Fruit fly (Drosophila melanogaster) whole organism, embryonic: ENCODE results near the gene Syx13.
A peak's percentile ranks its signal among the peaks of the same experiment; 100 is the strongest.

Source experiments
- Adf1 ChIP-seq: fragments of 200-800 bp; sonication (Bioruptor generic); IDR thresholded peaks from 2 replicates; pipeline ENCODE4 v1.3.6; 2022; ENCODE audit warnings: missing biosample characterization, missing genetic modification characterization
- Antp ChIP-seq: fragments of 200-800 bp; sonication (Bioruptor generic); optimal IDR thresholded peaks from 3 replicates; lab custom pipeline; 2016; ENCODE audit warnings: missing biosample characterization, missing genetic modification characterization
- CG1024 ChIP-seq: fragments of 200-800 bp; sonication (Bioruptor generic); IDR thresholded peaks from 2 replicates; pipeline ENCODE4 v1.3.6; 2022; ENCODE audit warnings: missing biosample characterization, missing genetic modification characterization
- CG10654 ChIP-seq: fragments of 200-800 bp; sonication (Bioruptor generic); optimal IDR thresholded peaks from 2 replicates; lab custom pipeline; 2016; ENCODE audit warnings: missing biosample characterization, missing genetic modification characterization
- CG10959 ChIP-seq: fragments of 200-800 bp; sonication (Bioruptor generic); IDR thresholded peaks from 2 replicates; pipeline ENCODE4 v1.3.6; 2022; ENCODE audit warnings: missing biosample characterization, missing genetic modification characterization
- CG10979 ChIP-seq: fragments of 200-800 bp; sonication (Bioruptor generic); optimal IDR thresholded peaks from 2 replicates; lab custom pipeline; 2018; ENCODE audit warnings: missing biosample characterization, mild to moderate bottlenecking, missing genetic modification characterization, moderate library complexity
- CG11093 ChIP-seq: fragments of 200-800 bp; sonication (Bioruptor generic); IDR thresholded peaks from 3 replicates; pipeline ENCODE4 v1.3.6; 2022; ENCODE audit warnings: missing biosample characterization, missing genetic modification characterization
- CG11247 ChIP-seq: fragments of 200-800 bp; sonication (Bioruptor generic); IDR thresholded peaks from 2 replicates; pipeline ENCODE4 v1.3.6; 2022; ENCODE audit warnings: missing biosample characterization, missing genetic modification characterization
- CG11696 ChIP-seq: fragments of 200-800 bp; sonication (Bioruptor generic); IDR thresholded peaks from 2 replicates; pipeline ENCODE4 v1.3.6; 2022; ENCODE audit warnings: missing biosample characterization, missing genetic modification characterization
- CG13296 ChIP-seq: fragments of 200-800 bp; sonication (Bioruptor generic); optimal IDR thresholded peaks from 3 replicates; lab custom pipeline; 2018; ENCODE audit warnings: missing biosample characterization, mild to moderate bottlenecking, missing genetic modification characterization
- CG17186 ChIP-seq: fragments of 200-800 bp; sonication (Bioruptor generic); optimal IDR thresholded peaks from 3 replicates; lab custom pipeline; 2017; ENCODE audit warnings: missing biosample characterization, missing genetic modification reagents, missing genetic modification characterization
- CG17359 ChIP-seq: fragments of 200-800 bp; sonication (Bioruptor generic); optimal IDR thresholded peaks from 3 replicates; lab custom pipeline; 2018; ENCODE audit warnings: missing biosample characterization, mild to moderate bottlenecking, missing genetic modification characterization, moderate library complexity
- CG17612 ChIP-seq: fragments of 200-800 bp; sonication (Bioruptor generic); IDR thresholded peaks from 2 replicates; pipeline ENCODE4 v1.3.6; 2022; ENCODE audit warnings: missing biosample characterization, missing genetic modification characterization
- CG31441 ChIP-seq: fragments of 200-800 bp; sonication (Bioruptor generic); IDR thresholded peaks from 2 replicates; pipeline ENCODE4 v1.3.6; 2022; ENCODE audit warnings: missing biosample characterization, missing genetic modification characterization
- CG32532 ChIP-seq: fragments of 200-800 bp; sonication (Bioruptor generic); IDR thresholded peaks from 2 replicates; pipeline ENCODE4 v1.3.6; 2022; ENCODE audit warnings: missing biosample characterization, missing genetic modification characterization
- CG34422 ChIP-seq: fragments of 200-800 bp; sonication (Bioruptor generic); IDR thresholded peaks from 3 replicates; pipeline ENCODE4 v1.3.6; 2022; ENCODE audit warnings: missing biosample characterization, missing genetic modification characterization
- CG3726 ChIP-seq: fragments of 200-800 bp; sonication (Bioruptor generic); IDR thresholded peaks from 3 replicates; pipeline ENCODE4, ENCODE4 v1.3.6; 2022; ENCODE audit warnings: missing biosample characterization, missing genetic modification characterization
- CG6272 ChIP-seq: fragments of 200-800 bp; sonication (Bioruptor generic); IDR thresholded peaks from 2 replicates; pipeline ENCODE4 v1.3.6; 2022; ENCODE audit warnings: missing biosample characterization, missing genetic modification characterization
- CG6654 ChIP-seq: fragments of 200-800 bp; sonication (Bioruptor generic); optimal IDR thresholded peaks from 2 replicates; lab custom pipeline; 2017; ENCODE audit warnings: missing biosample characterization, mild to moderate bottlenecking, missing genetic modification characterization
- CG7271 ChIP-seq: fragments of 200-800 bp; sonication (Bioruptor generic); optimal IDR thresholded peaks from 2 replicates; lab custom pipeline; 2018; ENCODE audit warnings: missing biosample characterization, mild to moderate bottlenecking, missing genetic modification characterization, moderate library complexity
- CG9797 ChIP-seq: fragments of 200-800 bp; sonication (Bioruptor generic); optimal IDR thresholded peaks from 3 replicates; lab custom pipeline; 2018; ENCODE audit warnings: missing biosample characterization, mild to moderate bottlenecking, missing genetic modification characterization
- D ChIP-seq, 2 experiments: fragments of 200-800 bp in 1 of 2; fragments of >200 bp in 1 of 2; sonication (Bioruptor generic) in 1 of 2; optimal IDR thresholded peaks; 2 replicates in 1 of 2; 3 replicates in 1 of 2; lab custom pipeline; 2017; ENCODE audit warnings: mild to moderate bottlenecking in 1 of 2, missing biosample characterization in 1 of 2, missing genetic modification characterization in 1 of 2, missing genetic modification reagents in 1 of 2
- Dip3 ChIP-seq: fragments of 200-800 bp; sonication (Bioruptor generic); optimal IDR thresholded peaks from 3 replicates; lab custom pipeline; 2016; ENCODE audit warnings: missing biosample characterization, missing genetic modification characterization
- Dref ChIP-seq: fragments of 200-800 bp; sonication (Bioruptor generic); IDR thresholded peaks from 2 replicates; pipeline ENCODE4 v1.3.6; 2022; ENCODE audit warnings: missing biosample characterization, missing genetic modification characterization
- Ets97D ChIP-seq: fragments of 200-800 bp; sonication (Bioruptor generic); optimal IDR thresholded peaks from 3 replicates; lab custom pipeline; 2016; ENCODE audit warnings: missing biosample characterization, missing genetic modification characterization
- Fer3 ChIP-seq: fragments of 200-800 bp; sonication (Bioruptor generic); optimal IDR thresholded peaks from 2 replicates; lab custom pipeline; 2018; ENCODE audit warnings: missing biosample characterization, mild to moderate bottlenecking, missing genetic modification characterization, moderate library complexity
- Hr3 ChIP-seq: fragments of 200-800 bp; sonication (Bioruptor generic); optimal IDR thresholded peaks from 3 replicates; lab custom pipeline; 2016; ENCODE audit warnings: missing biosample characterization, missing genetic modification characterization
- Hr78 ChIP-seq, 2 experiments: fragments of 200-800 bp in 1 of 2; fragments of >200 bp in 1 of 2; sonication (Bioruptor generic) in 1 of 2; optimal IDR thresholded peaks; 2 replicates each; lab custom pipeline; 2017 to 2019; ENCODE audit warnings: missing biosample characterization in 2 of 2, missing genetic modification characterization in 2 of 2, mild to moderate bottlenecking in 1 of 2, moderate library complexity in 1 of 2
- Hsf ChIP-seq: fragments of 200-800 bp; sonication (Bioruptor generic); optimal IDR thresholded peaks from 3 replicates; lab custom pipeline; 2016; ENCODE audit warnings: missing biosample characterization, missing genetic modification characterization
- NFAT ChIP-seq: fragments of 200-800 bp; sonication (Bioruptor generic); IDR thresholded peaks from 2 replicates; pipeline ENCODE4 v1.3.6; 2022; ENCODE audit warnings: missing biosample characterization, missing genetic modification characterization
- Sry-δ ChIP-seq: fragments of 200-800 bp; sonication (Bioruptor generic); optimal IDR thresholded peaks from 2 replicates; lab custom pipeline; 2016; ENCODE audit warnings: missing biosample characterization, missing genetic modification characterization
- Tbp ChIP-seq: fragments of >200 bp; optimal IDR thresholded peaks from 2 replicates; lab custom pipeline; 2018; ENCODE audit warnings: missing biosample characterization, missing genetic modification characterization
- ab ChIP-seq: fragments of 200-800 bp; sonication (Bioruptor generic); optimal IDR thresholded peaks from 2 replicates; lab custom pipeline; 2016; ENCODE audit warnings: missing biosample characterization, missing genetic modification characterization
- ara ChIP-seq: fragments of 200-800 bp; sonication (Bioruptor generic); IDR thresholded peaks from 2 replicates; pipeline ENCODE4 v1.3.6; 2022; ENCODE audit warnings: missing biosample characterization, missing genetic modification characterization
- cato ChIP-seq: fragments of 200-800 bp; sonication (Bioruptor generic); optimal IDR thresholded peaks from 2 replicates; lab custom pipeline; 2016; ENCODE audit warnings: missing biosample characterization, missing genetic modification characterization, borderline replicate concordance
- crp ChIP-seq, 2 experiments: fragments of 200-800 bp; sonication (Bioruptor generic); optimal IDR thresholded peaks; 2 replicates in 1 of 2; 3 replicates in 1 of 2; lab custom pipeline; 2017; ENCODE audit warnings: missing biosample characterization in 2 of 2, missing genetic modification characterization in 2 of 2, mild to moderate bottlenecking in 1 of 2, moderate library complexity in 1 of 2
- cwo ChIP-seq: fragments of 200-800 bp; sonication (Bioruptor generic); optimal IDR thresholded peaks from 3 replicates; lab custom pipeline; 2017; ENCODE audit warnings: missing biosample characterization, missing genetic modification characterization, mild to moderate bottlenecking, moderate library complexity, missing genetic modification reagents
- dmrt11E ChIP-seq: fragments of 200-800 bp; sonication (Bioruptor generic); optimal IDR thresholded peaks from 3 replicates; lab custom pipeline; 2018; ENCODE audit warnings: missing biosample characterization, mild to moderate bottlenecking, missing genetic modification characterization, moderate library complexity
- ewg ChIP-seq: fragments of 200-800 bp; sonication (Bioruptor generic); optimal IDR thresholded peaks from 3 replicates; lab custom pipeline; 2017; ENCODE audit warnings: mild to moderate bottlenecking, missing biosample characterization, missing genetic modification reagents, missing genetic modification characterization
- fd3F ChIP-seq: fragments of 200-800 bp; sonication (Bioruptor generic); optimal IDR thresholded peaks from 2 replicates; lab custom pipeline; 2018; ENCODE audit warnings: missing biosample characterization, mild to moderate bottlenecking, missing genetic modification characterization, moderate library complexity
- fru ChIP-seq: fragments of >200 bp; optimal IDR thresholded peaks from 2 replicates; lab custom pipeline; 2017
- her ChIP-seq: fragments of 200-800 bp; sonication (Bioruptor generic); optimal IDR thresholded peaks from 2 replicates; lab custom pipeline; 2016; ENCODE audit warnings: missing biosample characterization, missing genetic modification characterization
- insv ChIP-seq, 2 experiments: fragments of 200-800 bp; sonication (Bioruptor generic); optimal IDR thresholded peaks; 3 replicates each; lab custom pipeline; 2016 to 2018; ENCODE audit warnings: missing biosample characterization in 2 of 2, missing genetic modification characterization in 2 of 2
- jigr1 ChIP-seq: fragments of 200-800 bp; sonication (Bioruptor generic); IDR thresholded peaks from 3 replicates; pipeline ENCODE4 v1.3.6; 2022; ENCODE audit warnings: missing biosample characterization, missing genetic modification characterization
- nau ChIP-seq: fragments of 200-800 bp; sonication (Bioruptor generic); optimal IDR thresholded peaks from 3 replicates; lab custom pipeline; 2017; ENCODE audit warnings: missing biosample characterization, mild to moderate bottlenecking, missing genetic modification characterization, missing genetic modification reagents
- pfk ChIP-seq: fragments of 200-800 bp; sonication (Bioruptor generic); optimal IDR thresholded peaks from 2 replicates; lab custom pipeline; 2018; ENCODE audit warnings: missing biosample characterization, mild to moderate bottlenecking, missing genetic modification characterization, moderate library complexity
- salm ChIP-seq: fragments of 200-800 bp; sonication (Bioruptor generic); optimal IDR thresholded peaks from 2 replicates; lab custom pipeline; 2018; ENCODE audit warnings: missing biosample characterization, mild to moderate bottlenecking, missing genetic modification characterization
- scrt ChIP-seq: fragments of 200-800 bp; sonication (Bioruptor generic); optimal IDR thresholded peaks from 2 replicates; lab custom pipeline; 2018; ENCODE audit warnings: missing biosample characterization, mild to moderate bottlenecking, missing genetic modification characterization, moderate library complexity
- tup ChIP-seq: fragments of 200-800 bp; sonication (Bioruptor generic); optimal IDR thresholded peaks from 2 replicates; lab custom pipeline; 2016; ENCODE audit warnings: missing biosample characterization, mild to moderate bottlenecking, missing genetic modification characterization, moderate library complexity
- vnd ChIP-seq: fragments of 200-800 bp; sonication (Bioruptor generic); IDR thresholded peaks from 3 replicates; pipeline ENCODE4 v1.3.6; 2022; ENCODE audit warnings: missing biosample characterization, missing genetic modification characterization; ENCODE audit not compliant: partially characterized antibody

The Syx13 gene

dm6 chr3L:13017803-13018324 lies 26.4 kb upstream of the Syx13 start, which contains the start of the genes mRpL20 and Icmt (continued):
- TF ChIP-seq CG31441 (GFP tag; lab: Robert Waterston, UW) (peak; percentile 95), Antp (GFP tag; lab: Kevin White, UChicago) (peak; percentile 56), CG11696 (GFP tag; lab: Robert Waterston, UW) (peak; percentile 87), cato (GFP tag; lab: Kevin White, UChicago) (peak; percentile 78), Adf1 (GFP tag; lab: Robert Waterston, UW) (peak; percentile 82), CG3726 (GFP tag; lab: Robert Waterston, UW) (peak; percentile 93), CG10959 (peak; percentile 78), scrt (peak; percentile 51), vnd (peak; percentile 85), ara (GFP tag; lab: Robert Waterston, UW) (peak; percentile 96), insv (GFP tag; optimal IDR thresholded peaks at IDR 0.05; lab: Kevin White, UChicago) (peak in 1 of 2 experiments; percentile 45), jigr1 (GFP tag; lab: Robert Waterston, UW) (peak; percentile 89), CG9797 (GFP tag; lab: Kevin White, UChicago) (no peak), salm (tag; lab: Kevin White, UChicago) (peak; percentile 92), NFAT (GFP tag; lab: Robert Waterston, UW) (peak; percentile 93), her (GFP tag; lab: Kevin White, UChicago) (no peak), Tbp (GFP tag; lab: Kevin White, UChicago) (no peak), tup (GFP tag; lab: Kevin White, UChicago) (peak; percentile 67), D (optimal IDR thresholded peaks at IDR 0.05; lab: Kevin White, UChicago) (no peak), D (GFP tag; optimal IDR thresholded peaks at IDR 0.05; lab: Kevin White, UChicago) (peak; percentile 64), Hr3 (peak; percentile 94), CG13296 (GFP tag; lab: Kevin White, UChicago) (peak; percentile 85), nau (GFP tag; lab: Kevin White, UChicago) (peak; percentile 59), Sry-δ (GFP tag; lab: Kevin White, UChicago) (peak; percentile 33), CG32532 (GFP tag; lab: Robert Waterston, UW) (peak; percentile 98), CG17186 (GFP tag; lab: Kevin White, UChicago) (no peak), Ets97D (GFP tag; lab: Kevin White, UChicago) (peak; percentile 55), Dref (GFP tag; lab: Robert Waterston, UW) (peak; percentile 66), CG11247 (GFP tag; lab: Robert Waterston, UW) (peak; percentile 96), crp (GFP tag; optimal IDR thresholded peaks at IDR 0.05; lab: Kevin White, UChicago) (peak in 1 of 2 experiments; percentile 54), CG7271 (peak; percentile 71), CG6272 (GFP tag; lab: Robert Waterston, UW) (peak; percentile 98), CG11093 (GFP tag; lab: Robert Waterston, UW) (peak; percentile 94), CG10654 (GFP tag; lab: Kevin White, UChicago) (peak; percentile 76), CG17612 (GFP tag; lab: Robert Waterston, UW) (peak; percentile 96), fru (lab: Kevin White, UChicago) (no peak), Fer3 (tag; lab: Kevin White, UChicago) (peak; percentile 91), CG17359 (tag; lab: Kevin White, UChicago) (peak; percentile 91), Hr78 (GFP tag; optimal IDR thresholded peaks at IDR 0.05; lab: Kevin White, UChicago) (peak in 1 of 2 experiments; percentile 60), pfk (GFP tag; lab: Kevin White, UChicago) (no peak), CG1024 (GFP tag; lab: Robert Waterston, UW) (peak; percentile 73), fd3F (GFP tag; lab: Kevin White, UChicago) (peak; percentile 95), dmrt11E (tag; lab: Kevin White, UChicago) (peak; percentile 84), CG6654 (GFP tag; lab: Kevin White, UChicago) (peak; percentile 52), ewg (GFP tag; lab: Kevin White, UChicago) (peak; percentile 83), Hsf (GFP tag; lab: Kevin White, UChicago) (peak; percentile 72), Dip3 (GFP tag; lab: Kevin White, UChicago) (peak; percentile 35), CG34422 (peak; percentile 97), cwo (peak; percentile 84), CG10979 (tag; lab: Kevin White, UChicago) (peak; percentile 81), ab (GFP tag; lab: Kevin White, UChicago) (peak; percentile 4)
